Worm (Caenorhabditis elegans) whole organism, L4 larva: ENCODE data around the gene pcn-1.

Source experiments
- D1046.2 ChIP-seq: fragments of 200-800 bp; sonication (Bioruptor generic); IDR thresholded peaks from 2 replicates; pipeline ENCODE4 v1.3.6; 2022; ENCODE audit warnings: missing genetic modification characterization, missing compliant biosample characterization
- F10B5.3 ChIP-seq: sonication (generic microtip); optimal IDR thresholded peaks from 2 replicates; lab custom pipeline; 2016; ENCODE audit warnings: mild to moderate bottlenecking, missing genetic modification characterization, missing compliant biosample characterization
- F49E8.2 ChIP-seq: sonication (generic microtip); optimal IDR thresholded peaks from 2 replicates; lab custom pipeline; 2016; ENCODE audit warnings: missing compliant biosample characterization, mild to moderate bottlenecking, missing genetic modification characterization, borderline replicate concordance
- R02D3.7 ChIP-seq: fragments of 150-350 bp; sonication (generic microtip); optimal IDR thresholded peaks from 3 replicates; lab custom pipeline; 2014; ENCODE audit warnings: missing biosample characterization, missing genetic modification characterization
- T20F7.1 ChIP-seq: fragments of 200-800 bp; sonication (Bioruptor generic); optimal IDR thresholded peaks from 2 replicates; lab custom pipeline; 2018; ENCODE audit warnings: mild to moderate bottlenecking, missing genetic modification characterization, missing compliant biosample characterization
- T26A8.4 ChIP-seq: fragments of 200-800 bp; sonication (Bioruptor generic); IDR thresholded peaks from 2 replicates; pipeline ENCODE4 v1.3.6; 2022; ENCODE audit warnings: missing genetic modification characterization, missing compliant biosample characterization
- Y105C5A.15 ChIP-seq: fragments of 200-800 bp; sonication (Bioruptor generic); IDR thresholded peaks from 2 replicates; pipeline ENCODE4 v1.3.6; 2022; ENCODE audit warnings: missing genetic modification characterization, missing compliant biosample characterization
- Y75B8A.6 ChIP-seq: fragments of 200-800 bp; sonication (Bioruptor generic); IDR thresholded peaks from 2 replicates; pipeline ENCODE4 v1.3.6; 2022; ENCODE audit warnings: missing genetic modification reagents, missing genetic modification characterization, missing compliant biosample characterization
- aha-1 ChIP-seq: fragments of 150-350 bp; peaks from one replicate; lab custom pipeline; 2014; ENCODE audit warnings: missing biosample characterization, missing genetic modification characterization
- attf-4 ChIP-seq: sonication (generic microtip); optimal IDR thresholded peaks from 3 replicates; lab custom pipeline; 2017; ENCODE audit warnings: missing biosample characterization, missing genetic modification characterization
- ceh-20 ChIP-seq: fragments of 200-800 bp; sonication (Bioruptor generic); IDR thresholded peaks from 2 replicates; pipeline ENCODE4 v1.3.6; 2022; ENCODE audit warnings: missing genetic modification reagents, missing genetic modification characterization, missing compliant biosample characterization
- ceh-28 ChIP-seq: fragments of 150-350 bp; optimal IDR thresholded peaks from 2 replicates; lab custom pipeline; 2014; ENCODE audit warnings: missing biosample characterization, missing genetic modification reagents, missing genetic modification characterization
- ceh-32 ChIP-seq: sonication (generic microtip); optimal IDR thresholded peaks from 2 replicates; lab custom pipeline; 2016; ENCODE audit warnings: mild to moderate bottlenecking, missing genetic modification characterization, missing compliant biosample characterization; ENCODE audit not compliant: poor library complexity
- ceh-62 ChIP-seq: sonication (generic microtip); optimal IDR thresholded peaks from 2 replicates; lab custom pipeline; 2017; ENCODE audit warnings: missing biosample characterization, missing genetic modification characterization
- ceh-82 ChIP-seq: sonication (generic microtip); optimal IDR thresholded peaks from 2 replicates; lab custom pipeline; 2017; ENCODE audit warnings: missing biosample characterization, missing genetic modification characterization
- cey-2 ChIP-seq: sonication (generic microtip); optimal IDR thresholded peaks from 3 replicates; lab custom pipeline; 2017; ENCODE audit warnings: missing genetic modification characterization, mild to moderate bottlenecking, missing compliant biosample characterization, antibody characterized with exemption, borderline replicate concordance; ENCODE audit not compliant: insufficient read depth
- ctbp-1 ChIP-seq: fragments of 200-800 bp; sonication (Bioruptor generic); IDR thresholded peaks from 2 replicates; pipeline ENCODE4 v1.3.6; 2022; ENCODE audit warnings: missing genetic modification reagents, missing genetic modification characterization, missing compliant biosample characterization
- dmd-8 ChIP-seq: fragments of 200-800 bp; sonication (Bioruptor generic); IDR thresholded peaks from 2 replicates; pipeline ENCODE4 v1.3.6; 2022; ENCODE audit warnings: missing genetic modification characterization, missing compliant biosample characterization
- egl-27 ChIP-seq: sonication (generic microtip); optimal IDR thresholded peaks from 3 replicates; lab custom pipeline; 2017; ENCODE audit warnings: missing biosample characterization, missing genetic modification reagents, missing genetic modification characterization
- fkh-10 ChIP-seq: fragments of 150-350 bp; optimal IDR thresholded peaks from 2 replicates; lab custom pipeline; 2014; ENCODE audit warnings: missing biosample characterization, missing genetic modification reagents, missing genetic modification characterization
- gei-8 ChIP-seq: fragments of 200-800 bp; sonication (Bioruptor generic); optimal IDR thresholded peaks from 2 replicates; lab custom pipeline; 2018; ENCODE audit warnings: mild to moderate bottlenecking, missing genetic modification characterization, missing compliant biosample characterization
- hif-1 ChIP-seq, 2 experiments: sonication (generic microtip); optimal IDR thresholded peaks; 2 replicates each; lab custom pipeline; 2016 to 2017; ENCODE audit warnings: missing compliant biosample characterization in 2 of 2, missing genetic modification characterization in 2 of 2, missing genetic modification reagents in 2 of 2, missing genotype in 2 of 2, mild to moderate bottlenecking in 1 of 2
- hlh-11 ChIP-seq: fragments of 200-800 bp; sonication (Bioruptor generic); optimal IDR thresholded peaks from 2 replicates; lab custom pipeline; 2018; ENCODE audit warnings: mild to moderate bottlenecking, missing genetic modification characterization, missing compliant biosample characterization
- lin-1 ChIP-seq: fragments of 200-800 bp; sonication (Bioruptor generic); IDR thresholded peaks from 2 replicates; pipeline ENCODE4 v1.3.6; 2022; ENCODE audit warnings: missing genetic modification reagents, missing genetic modification characterization, missing compliant biosample characterization
- lin-13 ChIP-seq: fragments of 150-350 bp; optimal IDR thresholded peaks from 2 replicates; lab custom pipeline; 2014; ENCODE audit warnings: missing biosample characterization, missing genetic modification reagents, missing genetic modification characterization
- lin-15B ChIP-seq: fragments of 150-350 bp; sonication (generic microtip); optimal IDR thresholded peaks from 3 replicates; lab custom pipeline; 2014; ENCODE audit warnings: missing biosample characterization, missing genetic modification characterization
- lin-29 ChIP-seq: fragments of 200-800 bp; sonication (Bioruptor generic); IDR thresholded peaks from 2 replicates; pipeline ENCODE4 v1.3.6; 2022; ENCODE audit warnings: missing genetic modification reagents, missing genetic modification characterization, missing compliant biosample characterization
- lin-38 ChIP-seq: fragments of 200-800 bp; sonication (Bioruptor generic); IDR thresholded peaks from 2 replicates; pipeline ENCODE4 v1.3.6; 2022; ENCODE audit warnings: missing genetic modification reagents, missing genetic modification characterization, missing compliant biosample characterization
- lin-39 ChIP-seq: fragments of 150-350 bp; optimal IDR thresholded peaks from 2 replicates; lab custom pipeline; 2014; ENCODE audit warnings: missing biosample characterization, missing genetic modification reagents, missing genetic modification characterization
- lir-3 ChIP-seq: sonication (generic microtip); optimal IDR thresholded peaks from 2 replicates; lab custom pipeline; 2016; ENCODE audit warnings: mild to moderate bottlenecking, missing genetic modification characterization, missing compliant biosample characterization
- mdl-1 ChIP-seq, 2 experiments: fragments of 150-350 bp in 1 of 2; sonication (generic microtip) in 1 of 2; optimal IDR thresholded peaks; 2 replicates each; lab custom pipeline; 2014 to 2017; ENCODE audit warnings: missing biosample characterization in 2 of 2, missing genetic modification characterization in 2 of 2
- mes-2 ChIP-seq: sonication (generic microtip); optimal IDR thresholded peaks from 2 replicates; lab custom pipeline; 2016; ENCODE audit warnings: missing genotype, mild to moderate bottlenecking, missing genetic modification characterization, missing compliant biosample characterization; ENCODE audit not compliant: poor library complexity, severe bottlenecking
- mxl-2 ChIP-seq: fragments of 200-800 bp; sonication (Bioruptor generic); conservative IDR thresholded peaks from 2 replicates; pipeline ENCODE4 v1.3.6; 2022; ENCODE audit warnings: missing genetic modification reagents, missing genetic modification characterization, missing compliant biosample characterization
- mxl-3 ChIP-seq: fragments of 200-800 bp; sonication (Bioruptor generic); optimal IDR thresholded peaks from 2 replicates; lab custom pipeline; 2018; ENCODE audit warnings: mild to moderate bottlenecking, missing genetic modification characterization, missing compliant biosample characterization
- nhr-10 ChIP-seq: fragments of 150-350 bp; optimal IDR thresholded peaks from 2 replicates; lab custom pipeline; 2014; ENCODE audit warnings: missing biosample characterization, missing genetic modification characterization
- nhr-102 ChIP-seq: sonication (generic microtip); optimal IDR thresholded peaks from 2 replicates; lab custom pipeline; 2016; ENCODE audit warnings: mild to moderate bottlenecking, missing genetic modification characterization, moderate library complexity, missing compliant biosample characterization
- nhr-237 ChIP-seq: sonication (generic microtip); optimal IDR thresholded peaks from 2 replicates; lab custom pipeline; 2017; ENCODE audit warnings: missing biosample characterization, missing genetic modification characterization
- nhr-28 ChIP-seq: fragments of 150-350 bp; optimal IDR thresholded peaks from 2 replicates; lab custom pipeline; 2014; ENCODE audit warnings: missing biosample characterization, missing genetic modification characterization
- nhr-42 ChIP-seq: fragments of 200-800 bp; sonication (Bioruptor generic); IDR thresholded peaks from 2 replicates; pipeline ENCODE4 v1.3.6; 2022; ENCODE audit warnings: missing genetic modification characterization, missing compliant biosample characterization
- nhr-48 ChIP-seq: sonication (generic microtip); optimal IDR thresholded peaks from 2 replicates; lab custom pipeline; 2016; ENCODE audit warnings: mild to moderate bottlenecking, missing genetic modification characterization, missing compliant biosample characterization
- pha-4 ChIP-seq, 2 experiments: fragments of 150-350 bp in 1 of 2; fragments of 200-800 bp in 1 of 2; sonication (Bioruptor generic) in 1 of 2; IDR thresholded peaks in 1 of 2; optimal IDR thresholded peaks in 1 of 2; 2 replicates each; pipeline versions ENCODE4 v1.3.6 to Lab custom; 2014 to 2022; ENCODE audit warnings: missing genetic modification characterization in 2 of 2, missing genetic modification reagents in 2 of 2, missing biosample characterization in 1 of 2, missing compliant biosample characterization in 1 of 2
- saeg-2 ChIP-seq: fragments of 200-800 bp; sonication (Bioruptor generic); IDR thresholded peaks from 2 replicates; pipeline ENCODE4 v1.3.6; 2022; ENCODE audit warnings: missing genetic modification reagents, missing genetic modification characterization, missing compliant biosample characterization
- skn-1 ChIP-seq: fragments of 150-350 bp; optimal IDR thresholded peaks from 2 replicates; lab custom pipeline; 2014; ENCODE audit warnings: missing biosample characterization, missing genetic modification characterization
- snpc-1.2 ChIP-seq: fragments of 200-800 bp; sonication (Bioruptor generic); IDR thresholded peaks from 2 replicates; pipeline ENCODE4 v1.3.6; 2022; ENCODE audit warnings: missing genetic modification reagents, missing genetic modification characterization, missing compliant biosample characterization
- spr-1 ChIP-seq: sonication (generic microtip); optimal IDR thresholded peaks from 2 replicates; lab custom pipeline; 2016; ENCODE audit warnings: mild to moderate bottlenecking, missing genetic modification characterization, missing compliant biosample characterization
- tag-97 ChIP-seq: fragments of 200-800 bp; sonication (Bioruptor generic); IDR thresholded peaks from 2 replicates; pipeline ENCODE4 v1.3.6; 2022; ENCODE audit warnings: missing genetic modification characterization, missing compliant biosample characterization
- unc-39 ChIP-seq: sonication (generic microtip); optimal IDR thresholded peaks from 2 replicates; lab custom pipeline; 2017; ENCODE audit warnings: missing biosample characterization, missing genetic modification characterization
- vab-7 ChIP-seq: fragments of 200-800 bp; sonication (Bioruptor generic); IDR thresholded peaks from 2 replicates; pipeline ENCODE4 v1.3.6; 2022; ENCODE audit warnings: missing genetic modification reagents, missing genetic modification characterization, missing compliant biosample characterization
- zag-1 ChIP-seq: fragments of 150-350 bp; optimal IDR thresholded peaks from 2 replicates; lab custom pipeline; 2014; ENCODE audit warnings: missing biosample characterization, missing genetic modification characterization
- zip-2 ChIP-seq: fragments of 150-350 bp; optimal IDR thresholded peaks from 2 replicates; lab custom pipeline; 2014; ENCODE audit warnings: missing biosample characterization, missing genetic modification characterization
- ztf-7 ChIP-seq: fragments of 150-350 bp; optimal IDR thresholded peaks from 2 replicates; lab custom pipeline; 2014; ENCODE audit warnings: missing biosample characterization, missing genetic modification characterization

The pcn-1 gene

DNA sequence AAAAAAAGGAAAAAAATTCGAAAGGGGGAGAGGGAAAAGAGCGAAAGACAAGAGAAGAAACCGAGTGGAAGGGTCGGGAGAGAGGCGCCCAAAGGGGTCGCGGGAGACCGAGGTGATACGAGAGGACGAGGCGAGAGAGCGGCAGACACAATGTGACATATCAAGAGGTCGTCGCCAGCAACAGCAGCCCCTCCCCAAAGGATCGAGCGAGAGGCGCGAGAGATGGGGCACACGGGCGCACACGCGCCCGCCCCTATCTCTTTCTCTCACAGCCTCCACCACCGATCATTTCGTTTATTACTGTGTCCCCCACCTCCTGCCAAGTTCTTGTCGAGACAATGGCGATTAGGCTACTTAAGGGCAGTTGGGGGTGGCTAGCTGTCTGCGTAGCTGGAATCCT, 21.1 kb downstream of the pcn-1 start:
- TF ChIP-seq F49E8.2 (no peak), T26A8.4 (GFP tag; lab: Robert Waterston, UW) (peak; percentile 76), mes-2 (tag; lab: Kevin White, UChicago) (no peak), nhr-102 (peak; percentile 43), ceh-62 (tag; lab: Kevin White, UChicago) (no peak), nhr-28 (peak; percentile 92), hlh-11 (tag; lab: Kevin White, UChicago) (peak; percentile 95), aha-1 (peak; percentile 97), cey-2 (tag; lab: Kevin White, UChicago) (no peak), lin-39 (tag; lab: Kevin White, UChicago) (no peak), snpc-1.2 (GFP tag; lab: Robert Waterston, UW) (no peak), fkh-10 (GFP tag; lab: Kevin White, UChicago) (no peak), ceh-32 (tag; lab: Kevin White, UChicago) (no peak), unc-39 (no peak), attf-4 (no peak), nhr-42 (GFP tag; lab: Robert Waterston, UW) (0 out of 2 replicates have a peak, but pooled peaks have one; percentile 34), ceh-28 (tag; lab: Kevin White, UChicago) (peak; percentile 19), ceh-82 (no peak), vab-7 (GFP tag; lab: Robert Waterston, UW) (no peak), nhr-237 (tag; lab: Kevin White, UChicago) (no peak), pha-4 (GFP tag; IDR thresholded peaks at IDR 0.05; lab: Robert Waterston, UW) (peak; percentile 85), pha-4 (tag; optimal IDR thresholded peaks at IDR 0.05; lab: Kevin White, UChicago) (no peak), mxl-2 (0 out of 2 replicates have a peak, but pooled peaks have one; percentile 36), nhr-48 (tag; lab: Kevin White, UChicago) (peak; percentile 63), ceh-20 (GFP tag; lab: Robert Waterston, UW) (peak; percentile 47; the same call in 1 of the 2 replicates), skn-1 (tag; lab: Kevin White, UChicago) (no peak), mdl-1 (tag; optimal IDR thresholded peaks at IDR 0.05; lab: Kevin White, UChicago) (peak; percentile 83 to 90), dmd-8 (GFP tag; lab: Robert Waterston, UW) (peak; percentile 62; the same call in 1 of the 2 replicates), nhr-10 (tag; lab: Kevin White, UChicago) (peak; percentile 56), mxl-3 (GFP tag; lab: Kevin White, UChicago) (peak; percentile 94), saeg-2 (0 out of 2 replicates have a peak, but pooled peaks have one; percentile 54), lin-13 (no peak), lir-3 (tag; lab: Kevin White, UChicago) (no peak), D1046.2 (GFP tag; lab: Robert Waterston, UW) (no peak), ztf-7 (tag; lab: Kevin White, UChicago) (no peak), R02D3.7 (tag; lab: Kevin White, UChicago) (no peak), Y105C5A.15 (GFP tag; lab: Robert Waterston, UW) (no peak), tag-97 (GFP tag; lab: Robert Waterston, UW) (no peak), egl-27 (no peak), gei-8 (GFP tag; lab: Kevin White, UChicago) (peak; percentile 54), spr-1 (tag; lab: Kevin White, UChicago) (peak; percentile 46), F10B5.3 (no peak), T20F7.1 (GFP tag; lab: Kevin White, UChicago) (no peak), zag-1 (tag; lab: Kevin White, UChicago) (no peak), lin-29 (no peak), Y75B8A.6 (GFP tag; lab: Robert Waterston, UW) (no peak), lin-38 (GFP tag; lab: Robert Waterston, UW) (peak; percentile 59), zip-2 (tag; lab: Kevin White, UChicago) (no peak), lin-15B (tag; lab: Kevin White, UChicago) (no peak), lin-1 (peak; percentile 64; the same call in 1 of the 2 replicates), hif-1 (tag; optimal IDR thresholded peaks at IDR 0.05; lab: Kevin White, UChicago) (peak; percentile 4 to 93), ctbp-1 (GFP tag; lab: Robert Waterston, UW) (no peak; the same call in 1 of the 2 replicates)
